Worm (Caenorhabditis elegans) whole organism, L3 larva: ENCODE measurements around the gene F31D4.8.

Experiments
- aly-2 ChIP-seq: fragments of 150-350 bp; optimal IDR thresholded peaks from 2 replicates; lab custom pipeline; 2014; ENCODE audit warnings: missing biosample characterization, missing genetic modification characterization
- ama-1 ChIP-seq: fragments of 150-350 bp; optimal IDR thresholded peaks from 2 replicates; lab custom pipeline; 2018
- ceh-82 ChIP-seq: fragments of 150-350 bp; optimal IDR thresholded peaks from 2 replicates; lab custom pipeline; 2014; ENCODE audit warnings: missing biosample characterization, missing genetic modification characterization
- egl-27 ChIP-seq: sonication (generic microtip); optimal IDR thresholded peaks from 4 replicates; lab custom pipeline; 2017; ENCODE audit warnings: missing biosample characterization, missing genetic modification reagents, missing genetic modification characterization
- elt-1 ChIP-seq: fragments of 150-350 bp; optimal IDR thresholded peaks from 2 replicates; lab custom pipeline; 2014; ENCODE audit warnings: missing biosample characterization, missing genetic modification characterization
- jun-1 ChIP-seq: fragments of 150-350 bp; optimal IDR thresholded peaks from 2 replicates; lab custom pipeline; 2014; ENCODE audit warnings: missing biosample characterization, missing genetic modification reagents, missing genetic modification characterization
- mdl-1 ChIP-seq: fragments of 150-350 bp; optimal IDR thresholded peaks from 2 replicates; lab custom pipeline; 2014; ENCODE audit warnings: missing biosample characterization, missing genetic modification characterization
- nhr-11 ChIP-seq: fragments of 150-350 bp; optimal IDR thresholded peaks from 2 replicates; lab custom pipeline; 2014; ENCODE audit warnings: missing biosample characterization, missing genetic modification characterization
- nhr-237 ChIP-seq: fragments of 150-350 bp; optimal IDR thresholded peaks from 2 replicates; lab custom pipeline; 2014; ENCODE audit warnings: missing biosample characterization, missing genetic modification characterization
- pha-4 ChIP-seq: fragments of 150-350 bp; optimal IDR thresholded peaks from 2 replicates; lab custom pipeline; 2014; ENCODE audit warnings: missing biosample characterization, missing genetic modification reagents, missing genetic modification characterization
- snpc-4 ChIP-seq: fragments of 150-350 bp; optimal IDR thresholded peaks from 2 replicates; lab custom pipeline; 2014; ENCODE audit warnings: missing biosample characterization, missing genetic modification characterization
- unc-39 ChIP-seq: sonication (generic microtip); optimal IDR thresholded peaks from 4 replicates; lab custom pipeline; 2017; ENCODE audit warnings: missing biosample characterization, missing genetic modification characterization
- unc-62 ChIP-seq: fragments of 150-350 bp; sonication (generic microtip); optimal IDR thresholded peaks from 4 replicates; lab custom pipeline; 2014; ENCODE audit warnings: missing biosample characterization, missing genetic modification reagents, missing genetic modification characterization

DNA sequence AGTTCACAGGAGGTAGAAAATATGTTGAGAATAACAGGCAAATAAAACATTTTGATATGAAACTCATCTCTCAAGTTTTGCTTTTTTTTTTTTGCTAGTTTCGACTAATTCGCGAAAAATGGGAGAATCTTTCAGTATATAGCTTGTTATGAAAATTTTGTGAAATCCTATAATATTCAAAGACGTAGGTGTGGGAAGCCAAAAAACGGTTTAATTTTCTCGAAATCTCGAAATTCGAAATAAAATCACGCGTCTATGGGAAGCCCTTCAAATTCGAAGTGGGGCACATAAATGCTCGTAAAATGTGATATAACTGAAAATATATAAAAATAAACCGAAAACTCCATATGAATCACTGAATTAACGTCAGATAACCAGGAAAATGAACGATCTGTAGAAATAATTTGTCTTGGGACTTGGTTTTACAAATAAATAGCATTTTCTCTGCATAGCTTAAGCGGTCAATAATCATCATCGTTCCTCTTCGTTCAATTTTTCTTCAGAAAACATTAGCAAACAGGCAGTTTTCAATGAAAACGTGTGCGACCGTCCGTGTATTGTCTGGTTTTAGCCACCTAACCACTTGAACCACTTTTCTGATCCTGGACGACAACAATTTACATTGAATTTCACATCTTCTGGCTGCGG, 43.1 kb downstream of the F31D4.8 start, which contains the start of the genes gcy-22 and grl-14:
- no peak for TF ChIP-seq mdl-1 (tag; lab: Kevin White, UChicago)
- no peak for TF ChIP-seq aly-2 (tag; lab: Kevin White, UChicago)
- TF ChIP-seq jun-1, result no peak
- no peak for TF ChIP-seq unc-62 (GFP tag; lab: Kevin White, UChicago)
- TF ChIP-seq nhr-237, result no peak
- TF ChIP-seq pha-4 (tag; lab: Kevin White, UChicago), result no peak
- TF ChIP-seq ceh-82, result no peak
- no peak for TF ChIP-seq unc-39 (tag; lab: Kevin White, UChicago)
- no peak for TF ChIP-seq elt-1 (tag; lab: Kevin White, UChicago)
- no peak for TF ChIP-seq nhr-11 (tag; lab: Kevin White, UChicago)
- no peak for TF ChIP-seq egl-27
- no peak for TF ChIP-seq snpc-4
- no peak for TF ChIP-seq ama-1 (lab: Kevin White, UChicago)
